Fruit fly (Drosophila melanogaster): ENCODE results near the gene CG7714.

Gene CG7714

DNA sequence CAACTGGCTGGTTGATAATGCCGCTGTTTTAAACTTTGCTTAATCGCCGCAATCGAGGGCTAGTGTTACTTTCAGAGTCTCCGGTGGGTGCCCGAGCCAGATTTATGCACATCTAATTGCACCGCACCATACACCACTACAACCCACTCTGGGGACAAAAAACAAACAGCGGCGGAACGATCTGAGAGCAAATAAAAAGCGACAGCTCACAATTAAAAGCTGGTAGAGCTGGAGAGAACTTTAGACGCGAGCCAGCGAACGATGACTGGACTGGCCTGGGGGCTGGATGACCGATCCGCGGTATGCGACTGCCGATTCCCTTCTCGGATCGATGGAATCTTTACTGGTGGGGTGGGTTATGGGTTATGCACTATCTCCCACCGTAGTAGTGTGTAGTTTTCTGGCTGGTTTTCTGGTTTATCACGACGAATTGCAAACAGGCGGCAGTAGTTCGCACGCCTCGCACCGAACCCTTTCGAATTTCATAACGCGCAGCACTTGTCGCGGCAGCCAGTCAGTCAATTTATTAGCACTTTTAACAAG is 13.3 kb upstream of the CG7714 start:
- TF ChIP-seq CG8478 (optimal IDR thresholded peaks at IDR 0.05), result no peak
- no peak for TF ChIP-seq pan (optimal IDR thresholded peaks at IDR 0.05)
- TF ChIP-seq usp (GFP tag; optimal IDR thresholded peaks at IDR 0.05), result no peak
- no peak for TF ChIP-seq Dll (optimal IDR thresholded peaks at IDR 0.05)
- no peak for TF ChIP-seq psq (optimal IDR thresholded peaks at IDR 0.05)
- no peak for TF ChIP-seq EcR (GFP tag; optimal IDR thresholded peaks at IDR 0.05)

DNA sequence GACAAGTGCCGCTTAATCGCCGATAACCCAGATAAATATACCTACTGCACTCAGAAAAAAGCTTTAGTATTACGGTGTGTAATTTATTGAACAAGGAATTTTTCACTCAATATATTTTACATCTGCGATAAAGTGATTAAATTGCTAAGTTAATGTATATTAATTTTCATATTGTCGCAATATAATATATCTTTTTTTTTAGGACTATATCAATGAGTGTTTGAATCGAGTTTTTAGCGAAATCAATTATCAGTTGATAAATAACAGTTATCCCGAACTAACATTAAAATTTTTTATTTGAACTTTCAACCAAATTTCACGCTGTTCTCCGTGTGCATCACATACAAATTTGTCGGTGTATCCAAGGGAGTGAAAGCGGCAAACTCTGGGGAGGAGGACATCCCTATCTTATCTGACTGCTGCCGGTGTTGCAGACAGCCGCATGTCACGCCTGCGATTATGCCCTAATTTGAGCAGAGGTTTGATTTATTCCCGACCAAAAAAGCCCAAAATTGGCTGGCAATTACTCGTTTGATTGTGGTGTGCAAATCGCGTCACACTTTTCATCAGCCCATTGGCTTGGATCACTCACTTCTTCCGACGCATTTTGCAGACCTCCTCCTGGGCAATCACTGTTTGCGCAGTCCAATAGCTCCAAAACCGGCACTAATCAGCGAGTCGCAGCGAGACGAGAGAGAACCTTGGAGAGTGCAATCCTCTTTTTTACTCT is 12.6 kb upstream of the CG7714 start:
- TF ChIP-seq EcR (GFP tag; optimal IDR thresholded peaks at IDR 0.05), result no peak
- peak; percentile 61 for TF ChIP-seq Dll (optimal IDR thresholded peaks at IDR 0.05)
- TF ChIP-seq psq (optimal IDR thresholded peaks at IDR 0.05), result no peak

DNA sequence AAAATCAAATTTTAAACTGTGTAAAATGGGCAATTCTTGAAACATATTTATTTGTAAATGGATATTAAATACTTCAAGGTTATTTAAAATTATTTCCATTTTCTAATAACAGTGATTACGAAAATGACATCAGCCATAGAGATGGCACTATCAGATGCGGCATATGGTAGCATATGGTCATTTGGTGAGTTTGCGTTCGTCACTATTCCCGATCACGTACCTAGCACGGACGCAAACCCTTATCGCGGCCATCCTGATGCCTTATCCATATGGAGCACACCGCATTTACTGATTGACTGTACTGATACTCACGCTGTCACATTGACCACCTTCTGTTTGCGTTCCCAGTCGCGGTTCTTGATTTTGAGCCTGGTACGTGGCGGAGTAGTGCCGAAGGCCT is 11.9 kb upstream of the CG7714 start:
- TF ChIP-seq Dll (optimal IDR thresholded peaks at IDR 0.05), result no peak
- TF ChIP-seq EcR (GFP tag; optimal IDR thresholded peaks at IDR 0.05), result no peak
- TF ChIP-seq CG8478 (optimal IDR thresholded peaks at IDR 0.05), result no peak
- no peak for TF ChIP-seq usp (GFP tag; optimal IDR thresholded peaks at IDR 0.05)
- no peak for TF ChIP-seq pan (optimal IDR thresholded peaks at IDR 0.05)
- TF ChIP-seq psq (optimal IDR thresholded peaks at IDR 0.05), result no peak

DNA sequence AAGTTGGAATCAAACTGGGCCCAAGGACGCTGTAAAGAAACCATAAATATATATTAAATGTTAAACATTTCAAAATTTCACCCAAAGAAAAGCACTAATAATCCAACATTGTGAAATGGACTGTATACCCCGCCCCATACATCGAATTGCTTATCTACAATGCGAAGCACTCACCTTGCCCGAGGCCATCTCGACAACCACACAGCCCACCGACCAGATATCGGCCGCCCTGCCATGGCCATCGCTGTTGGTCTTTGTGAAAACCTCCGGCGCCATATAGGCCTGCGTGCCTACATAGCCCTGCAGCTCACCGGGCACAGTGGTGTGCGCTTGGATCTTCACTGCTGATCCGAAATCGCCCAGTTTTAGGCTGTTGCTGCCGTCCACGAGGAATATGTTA is 7.3 kb upstream of the CG7714 start:
- no peak for TF ChIP-seq EcR (GFP tag; optimal IDR thresholded peaks at IDR 0.05)
- no peak for TF ChIP-seq Dll (optimal IDR thresholded peaks at IDR 0.05)
- no peak for TF ChIP-seq usp (GFP tag; optimal IDR thresholded peaks at IDR 0.05)
- no peak for TF ChIP-seq CG8478 (optimal IDR thresholded peaks at IDR 0.05)
- TF ChIP-seq pan (optimal IDR thresholded peaks at IDR 0.05), result no peak
- no peak for TF ChIP-seq psq (optimal IDR thresholded peaks at IDR 0.05)

DNA sequence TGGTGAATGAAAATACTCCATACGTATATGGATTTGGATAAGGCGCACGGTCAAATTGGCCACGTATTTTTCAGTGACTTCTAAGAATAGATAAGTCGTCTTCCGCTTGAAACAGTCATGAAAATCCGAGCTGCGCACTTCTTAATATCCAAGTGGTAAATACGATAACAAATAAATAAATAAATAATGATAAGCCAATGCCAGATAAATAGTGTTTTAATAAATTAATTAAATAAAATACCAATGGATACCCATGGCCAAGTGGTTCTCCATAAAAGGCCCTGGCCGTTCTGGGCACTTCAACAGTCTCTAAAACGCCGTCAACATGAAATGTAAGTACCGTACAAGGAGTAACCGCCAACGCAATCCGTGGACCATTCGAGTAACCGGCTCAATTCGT is 6.1 kb upstream of the CG7714 start, which contains the start of gene CG14302:
Gene CG14302 (plus strand): TSS at position 301 of the 400 bp plus-strand sequence.
- TF ChIP-seq usp (GFP tag; optimal IDR thresholded peaks at IDR 0.05), result no peak
- no peak for TF ChIP-seq pan (optimal IDR thresholded peaks at IDR 0.05)
- TF ChIP-seq Dll (optimal IDR thresholded peaks at IDR 0.05), result no peak
- no peak for TF ChIP-seq CG8478 (optimal IDR thresholded peaks at IDR 0.05)
- TF ChIP-seq EcR (GFP tag; optimal IDR thresholded peaks at IDR 0.05), result no peak
- no peak for TF ChIP-seq psq (optimal IDR thresholded peaks at IDR 0.05)

DNA sequence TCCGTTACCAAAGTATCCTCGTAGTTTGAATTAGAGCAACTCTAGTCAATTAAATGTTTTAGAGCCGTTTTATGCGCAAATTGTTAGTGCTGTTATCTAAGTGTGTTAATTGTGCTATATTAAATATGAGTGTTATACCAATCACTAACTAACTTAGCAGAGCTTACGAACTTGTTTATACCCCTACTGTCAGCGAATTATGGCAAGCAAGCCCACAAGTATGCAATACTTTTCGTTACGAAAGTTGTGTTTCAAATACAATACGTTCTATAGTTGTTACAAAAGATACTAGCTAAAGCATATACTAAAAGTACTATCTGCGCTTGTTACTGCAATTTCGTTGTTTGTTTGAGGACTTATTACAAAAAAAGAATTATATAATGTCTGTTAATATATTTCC is 5.0 kb upstream of the CG7714 start:
- TF ChIP-seq Dll (optimal IDR thresholded peaks at IDR 0.05), result no peak
- no peak for TF ChIP-seq pan (optimal IDR thresholded peaks at IDR 0.05)
- no peak for TF ChIP-seq EcR (GFP tag; optimal IDR thresholded peaks at IDR 0.05)
- no peak for TF ChIP-seq usp (GFP tag; optimal IDR thresholded peaks at IDR 0.05)
- TF ChIP-seq psq (optimal IDR thresholded peaks at IDR 0.05), result no peak
- no peak for TF ChIP-seq CG8478 (optimal IDR thresholded peaks at IDR 0.05)

DNA sequence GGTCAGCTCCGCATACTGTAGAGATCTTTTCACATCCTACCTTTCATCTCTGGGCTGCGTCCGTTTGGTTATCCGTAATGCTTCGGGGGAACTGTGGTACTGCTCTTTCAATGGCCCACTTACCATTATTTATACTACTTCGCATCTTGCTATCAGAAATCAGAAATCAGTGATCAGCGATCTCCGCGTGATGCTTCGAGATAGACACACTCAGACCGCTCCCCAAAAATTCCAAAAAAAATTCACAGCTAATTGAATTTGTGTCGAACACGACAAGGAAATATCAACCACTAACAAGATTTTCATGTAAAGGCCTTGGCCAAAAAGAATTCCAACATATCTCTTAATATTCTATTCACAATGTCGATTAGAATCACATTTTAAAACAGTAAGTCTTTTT is 2.1 kb upstream of the CG7714 start, which contains the start of gene CG7715:
Gene CG7715 (minus strand): TSS at position 101 of the 400 bp plus-strand sequence.
- TF ChIP-seq Dll (optimal IDR thresholded peaks at IDR 0.05), result no peak
- TF ChIP-seq usp (GFP tag; optimal IDR thresholded peaks at IDR 0.05), result no peak
- TF ChIP-seq EcR (GFP tag; optimal IDR thresholded peaks at IDR 0.05), result no peak
- no peak for TF ChIP-seq pan (optimal IDR thresholded peaks at IDR 0.05)
- no peak for TF ChIP-seq CG8478 (optimal IDR thresholded peaks at IDR 0.05)
- TF ChIP-seq psq (optimal IDR thresholded peaks at IDR 0.05), result no peak

DNA sequence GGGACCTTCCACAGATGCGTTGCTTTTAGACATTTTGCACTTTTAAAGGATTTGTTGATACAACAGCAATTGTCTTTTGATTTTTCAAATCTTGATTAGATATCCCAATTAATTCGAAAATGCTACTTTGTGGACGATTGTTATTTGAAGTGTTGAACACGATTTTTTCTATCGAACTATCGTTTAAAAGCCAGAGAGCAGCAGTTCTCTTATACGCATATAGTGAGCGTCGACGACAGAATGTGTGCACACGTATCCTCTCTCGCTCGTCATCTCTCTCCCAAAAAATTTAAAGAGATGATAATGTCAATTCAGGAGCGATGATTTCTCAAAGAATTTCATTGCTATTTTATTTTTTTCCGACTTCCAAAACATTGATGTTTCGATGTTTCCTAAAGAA is 3.7 kb downstream of the CG7714 start, which contains the start of gene CG34283:
Gene CG34283 (minus strand): TSS at position 101 of the 400 bp plus-strand sequence.
- no peak for TF ChIP-seq pan (optimal IDR thresholded peaks at IDR 0.05)
- TF ChIP-seq usp (GFP tag; optimal IDR thresholded peaks at IDR 0.05), result no peak
- TF ChIP-seq EcR (GFP tag; optimal IDR thresholded peaks at IDR 0.05), result no peak
- no peak for TF ChIP-seq Dll (optimal IDR thresholded peaks at IDR 0.05)
- TF ChIP-seq CG8478 (optimal IDR thresholded peaks at IDR 0.05), result no peak
- TF ChIP-seq psq (optimal IDR thresholded peaks at IDR 0.05), result no peak

DNA sequence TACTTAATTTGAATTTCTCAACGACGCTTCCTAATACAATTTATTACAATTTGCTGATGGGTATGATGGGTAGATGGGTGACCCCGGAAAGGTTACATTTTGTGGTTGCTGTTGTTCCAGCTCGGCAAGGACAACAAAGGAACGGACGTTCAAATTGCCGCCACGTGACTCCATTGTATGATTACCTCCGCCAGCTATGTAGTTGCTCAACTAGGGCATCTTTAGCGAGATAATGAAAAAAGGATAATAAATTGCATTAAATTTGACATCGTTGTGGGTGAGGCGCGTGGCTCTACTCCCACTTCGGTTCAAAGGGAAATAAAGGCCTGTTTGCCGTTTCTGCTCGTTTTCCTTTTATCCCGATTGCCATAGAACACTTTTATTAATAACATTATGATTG is 4.9 kb downstream of the CG7714 start:
- TF ChIP-seq Dll (optimal IDR thresholded peaks at IDR 0.05), result no peak
- no peak for TF ChIP-seq pan (optimal IDR thresholded peaks at IDR 0.05)
- TF ChIP-seq CG8478 (optimal IDR thresholded peaks at IDR 0.05), result no peak
- no peak for TF ChIP-seq usp (GFP tag; optimal IDR thresholded peaks at IDR 0.05)

DNA sequence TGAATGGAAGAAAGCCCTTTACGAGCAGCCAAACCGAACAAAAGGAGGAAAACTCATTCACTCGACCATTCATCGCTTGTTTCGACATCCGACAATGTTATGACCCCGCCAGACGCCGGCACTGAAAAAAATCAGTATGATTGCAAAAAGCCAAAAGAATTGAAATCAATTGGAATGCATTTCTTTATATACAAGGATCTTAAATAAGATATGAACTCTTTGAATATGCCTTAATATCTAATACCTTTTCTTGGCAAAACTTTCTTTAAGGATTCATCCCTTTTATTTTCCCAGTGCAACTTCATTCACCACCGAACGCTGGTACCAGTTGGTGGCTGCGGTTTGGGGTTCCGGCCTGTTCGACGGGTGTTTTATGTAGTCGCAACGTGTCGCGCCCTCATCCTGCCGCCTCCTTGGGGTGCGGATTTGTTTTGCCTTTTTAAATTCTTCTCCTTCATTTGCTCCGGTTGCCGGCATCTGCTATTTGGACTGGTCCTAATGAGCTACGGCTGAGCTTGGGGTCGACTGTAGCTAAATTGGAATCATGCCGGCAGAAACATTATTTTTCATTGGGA is 6.4 kb downstream of the CG7714 start:
- TF ChIP-seq EcR (GFP tag; optimal IDR thresholded peaks at IDR 0.05), result no peak
- no peak for TF ChIP-seq pan (optimal IDR thresholded peaks at IDR 0.05)
- TF ChIP-seq psq (optimal IDR thresholded peaks at IDR 0.05), result no peak
- no peak for TF ChIP-seq CG8478 (optimal IDR thresholded peaks at IDR 0.05)
- no peak for TF ChIP-seq usp (GFP tag; optimal IDR thresholded peaks at IDR 0.05)

DNA sequence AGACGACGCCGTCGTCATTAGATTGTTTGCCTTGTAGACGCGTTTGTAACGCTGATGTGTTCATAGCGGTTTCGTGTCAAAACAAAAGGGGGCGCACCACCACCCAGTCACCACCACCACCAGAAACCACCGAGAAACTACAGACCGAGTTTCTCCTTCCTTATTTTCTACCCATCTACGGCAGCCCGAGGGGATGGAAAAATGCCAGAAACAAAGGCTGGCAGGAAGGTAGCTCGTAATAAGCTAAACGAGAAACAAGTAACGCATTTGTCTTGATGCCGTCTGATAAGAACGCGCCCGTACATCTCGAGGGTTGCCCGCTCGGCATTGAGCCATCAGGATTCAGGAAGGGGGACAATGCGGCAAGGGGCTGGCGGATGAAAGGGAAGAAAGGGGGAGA is 18.7 kb downstream of the CG7714 start:
- TF ChIP-seq psq (optimal IDR thresholded peaks at IDR 0.05) (no peak), CG8478 (optimal IDR thresholded peaks at IDR 0.05) (no peak), EcR (GFP tag; optimal IDR thresholded peaks at IDR 0.05) (no peak), pan (optimal IDR thresholded peaks at IDR 0.05) (no peak), usp (GFP tag; optimal IDR thresholded peaks at IDR 0.05) (no peak), Dll (optimal IDR thresholded peaks at IDR 0.05) (no peak)

DNA sequence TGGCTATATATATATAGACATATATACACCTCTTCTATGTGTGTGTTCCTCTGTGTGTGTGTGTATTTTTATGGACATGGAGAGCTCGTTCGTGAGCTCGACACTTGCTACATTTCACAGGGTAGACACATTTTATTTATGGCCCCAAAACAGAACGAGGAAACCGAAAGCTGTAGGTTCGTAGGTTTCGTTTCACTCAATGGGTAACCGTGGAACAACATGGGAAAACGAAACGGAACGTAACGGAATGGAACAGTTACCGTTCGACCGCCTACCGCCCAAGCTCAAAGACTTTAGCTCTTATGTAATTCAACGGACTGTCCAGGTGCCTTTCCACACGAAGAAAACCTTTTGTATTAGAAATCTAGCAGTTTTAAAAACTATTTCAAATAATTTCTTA is 19.9 kb downstream of the CG7714 start:
- no peak for TF ChIP-seq CG8478 (optimal IDR thresholded peaks at IDR 0.05)
- TF ChIP-seq usp (GFP tag; optimal IDR thresholded peaks at IDR 0.05), result no peak
- no peak for TF ChIP-seq EcR (GFP tag; optimal IDR thresholded peaks at IDR 0.05)
- no peak for TF ChIP-seq pan (optimal IDR thresholded peaks at IDR 0.05)
- no peak for TF ChIP-seq Dll (optimal IDR thresholded peaks at IDR 0.05)
- TF ChIP-seq psq (optimal IDR thresholded peaks at IDR 0.05), result no peak
